Worm (Caenorhabditis elegans) whole organism, early embryonic: ENCODE measurements around the gene obr-1.
"Not testable (repeated sequence)": the region's sequence is repeated elsewhere in the genome, so short reads cannot be mapped to it uniquely, and the experiment has no call there.

Source experiments
- B0310.2 ChIP-seq: sonication (generic microtip); optimal IDR thresholded peaks from 2 replicates; lab custom pipeline; 2016; ENCODE audit warnings: mild to moderate bottlenecking, missing genetic modification characterization, missing compliant biosample characterization
- F13C5.2 ChIP-seq: sonication (generic microtip); optimal IDR thresholded peaks from 2 replicates; lab custom pipeline; 2017; ENCODE audit warnings: mild to moderate bottlenecking, missing genetic modification characterization, inconsistent platforms, missing compliant biosample characterization
- aly-1 ChIP-seq: sonication (generic microtip); optimal IDR thresholded peaks from 2 replicates; lab custom pipeline; 2016; ENCODE audit warnings: missing genetic modification characterization, missing compliant biosample characterization
- ama-1 ChIP-seq: fragments of 150-350 bp; optimal IDR thresholded peaks from 2 replicates; lab custom pipeline; 2014
- ceh-13 ChIP-seq: fragments of 200-800 bp; sonication (Bioruptor generic); optimal IDR thresholded peaks from 2 replicates; lab custom pipeline; 2018; ENCODE audit warnings: mild to moderate bottlenecking, missing genetic modification characterization, missing compliant biosample characterization
- ceh-36 ChIP-seq: sonication (generic microtip); optimal IDR thresholded peaks from 2 replicates; lab custom pipeline; 2016; ENCODE audit warnings: missing genetic modification characterization, inconsistent platforms, missing compliant biosample characterization
- ets-7 ChIP-seq: sonication (generic microtip); optimal IDR thresholded peaks from 2 replicates; lab custom pipeline; 2016; ENCODE audit warnings: missing genotype, missing genetic modification characterization, missing compliant biosample characterization
- flt-1 ChIP-seq: fragments of 200-800 bp; sonication (Bioruptor generic); IDR thresholded peaks from 2 replicates; pipeline ENCODE4 v1.3.6; 2022; ENCODE audit warnings: missing genetic modification characterization, missing compliant biosample characterization
- hmbx-1 ChIP-seq: sonication (generic microtip); optimal IDR thresholded peaks from 2 replicates; lab custom pipeline; 2016; ENCODE audit warnings: mild to moderate bottlenecking, missing genetic modification characterization, missing compliant biosample characterization
- hmg-4 ChIP-seq: fragments of 200-800 bp; sonication (Bioruptor generic); optimal IDR thresholded peaks from 2 replicates; lab custom pipeline; 2018; ENCODE audit warnings: mild to moderate bottlenecking, missing genetic modification characterization, missing compliant biosample characterization
- hnd-1 ChIP-seq: sonication (generic microtip); optimal IDR thresholded peaks from 2 replicates; lab custom pipeline; 2016; ENCODE audit warnings: missing genetic modification characterization, missing compliant biosample characterization
- pes-1 ChIP-seq: fragments of 200-800 bp; sonication (Bioruptor generic); IDR thresholded peaks from 2 replicates; pipeline ENCODE4 v1.3.6; 2022; ENCODE audit warnings: missing genetic modification reagents, missing genetic modification characterization, missing compliant biosample characterization
- scrt-1 ChIP-seq: fragments of 200-800 bp; sonication (Bioruptor generic); IDR thresholded peaks from 2 replicates; pipeline ENCODE4 v1.3.6; 2022; ENCODE audit warnings: missing genetic modification characterization, missing compliant biosample characterization
- sea-1 ChIP-seq: fragments of 200-800 bp; sonication (Bioruptor generic); conservative IDR thresholded peaks from 2 replicates; pipeline ENCODE4 v1.3.6; 2022; ENCODE audit warnings: missing genetic modification characterization, missing compliant biosample characterization
- tbx-11 ChIP-seq: fragments of 200-800 bp; sonication (Bioruptor generic); IDR thresholded peaks from 2 replicates; pipeline ENCODE4 v1.3.6; 2022; ENCODE audit warnings: missing genetic modification characterization, missing compliant biosample characterization
- tbx-37 ChIP-seq: fragments of 200-800 bp; sonication (Bioruptor generic); conservative IDR thresholded peaks from 2 replicates; pipeline ENCODE4 v1.3.6; 2022; ENCODE audit warnings: missing genetic modification reagents, missing genetic modification characterization, missing compliant biosample characterization
- tra-4 ChIP-seq: sonication (generic microtip); optimal IDR thresholded peaks from 2 replicates; lab custom pipeline; 2017; ENCODE audit warnings: missing genetic modification characterization, missing compliant biosample characterization

Gene obr-1

ce11 chrIII:11234742-11235141 lies 36.0 kb downstream of the obr-1 start, which contains the start of gene Y47D3A.34:
Gene Y47D3A.34, minus strand, starts transcription at chrIII:11234861.
- TF ChIP-seq B0310.2 (tag; lab: Kevin White, UChicago) (no peak), hnd-1 (tag; lab: Kevin White, UChicago) (no peak), ceh-36 (tag; lab: Kevin White, UChicago) (no peak), sea-1 (GFP tag; lab: Robert Waterston, UW) (no peak), ama-1 (lab: Kevin White, UChicago) (no peak), scrt-1 (GFP tag; lab: Robert Waterston, UW) (no peak), ceh-13 (GFP tag; lab: Kevin White, UChicago) (no peak), F13C5.2 (tag; lab: Kevin White, UChicago) (no peak), hmbx-1 (no peak), hmg-4 (no peak), aly-1 (no peak), ets-7 (tag; lab: Kevin White, UChicago) (no peak), flt-1 (GFP tag; lab: Robert Waterston, UW) (no peak), tbx-11 (no peak), tra-4 (tag; lab: Kevin White, UChicago) (no peak), tbx-37 (no peak), pes-1 (no peak)

DNA sequence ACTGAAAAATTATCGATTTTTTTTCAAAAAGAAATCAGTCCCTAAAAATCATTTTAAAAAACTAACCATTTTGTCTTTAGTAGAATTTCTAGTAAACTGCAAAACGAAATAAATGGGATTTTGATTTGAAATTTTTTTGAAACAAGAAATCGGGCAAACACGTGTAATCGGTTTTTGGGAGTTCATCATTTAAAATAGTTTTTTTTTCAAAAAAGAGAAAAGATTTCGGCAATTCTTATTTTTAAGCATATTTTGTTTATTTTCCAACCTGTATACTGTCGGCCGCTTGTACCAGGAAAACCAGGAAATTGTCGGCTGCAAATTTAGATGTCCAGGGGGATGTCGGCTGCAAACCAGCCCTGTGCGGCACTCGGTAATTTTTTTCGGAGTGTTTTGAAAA lies 38.7 kb downstream of the obr-1 start, which contains the start of gene elo-8:
Gene elo-8 (minus strand): TSS at position 101 of the 400 bp plus-strand sequence.
- TF ChIP-seq ama-1 (lab: Kevin White, UChicago): no peak
- TF ChIP-seq aly-1: no peak
- TF ChIP-seq pes-1: no peak
- no peak for TF ChIP-seq hmg-4
- no peak for TF ChIP-seq tbx-37
- no peak for TF ChIP-seq F13C5.2 (tag; lab: Kevin White, UChicago)
- no peak for TF ChIP-seq scrt-1 (GFP tag; lab: Robert Waterston, UW)
- no peak for TF ChIP-seq tbx-11
- TF ChIP-seq ceh-13 (GFP tag; lab: Kevin White, UChicago): no peak

DNA sequence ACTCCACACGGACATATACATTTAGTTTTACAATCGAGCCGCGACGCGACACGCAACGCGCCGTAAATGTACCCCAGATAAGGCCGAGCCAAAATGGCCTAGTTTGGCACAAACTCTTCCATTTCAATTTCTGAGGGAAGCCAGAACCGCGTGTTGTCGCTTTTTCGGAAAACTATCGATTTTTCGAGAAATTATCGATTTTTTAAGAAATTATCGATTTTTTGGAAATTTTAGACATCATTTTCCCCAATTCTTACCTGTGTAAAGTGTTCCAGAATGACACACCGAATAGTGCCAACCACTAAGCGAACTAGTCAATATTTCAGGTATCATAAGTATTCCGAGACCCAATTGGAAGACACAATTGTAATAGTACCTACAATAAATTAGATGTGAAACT lies 39.3 kb downstream of the obr-1 start:
- TF ChIP-seq ets-7 (tag; lab: Kevin White, UChicago): no peak

DNA sequence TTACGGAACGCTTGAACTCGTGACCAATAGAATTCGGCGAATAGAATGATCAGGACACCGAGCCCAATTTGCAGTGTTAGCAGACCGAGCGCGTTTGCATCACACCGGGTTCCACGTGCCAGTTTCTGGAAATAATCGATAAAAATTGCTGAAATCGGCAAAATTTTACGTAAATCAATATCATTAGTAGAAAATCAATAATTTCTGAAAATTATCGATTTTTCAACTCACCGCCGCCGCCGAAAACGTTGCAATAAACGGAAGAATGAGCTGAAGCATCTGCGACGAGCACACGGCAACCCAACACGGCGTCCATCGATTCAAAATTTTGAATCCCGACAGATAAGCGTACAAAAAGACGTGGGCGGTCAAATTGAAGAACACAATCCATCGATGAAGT lies 40.1 kb downstream of the obr-1 start:
- TF ChIP-seq tra-4 (tag; lab: Kevin White, UChicago) (no peak), ama-1 (lab: Kevin White, UChicago) (no peak), pes-1 (no peak), ceh-36 (tag; lab: Kevin White, UChicago) (no peak), hmbx-1 (no peak), hnd-1 (tag; lab: Kevin White, UChicago) (no peak), flt-1 (GFP tag; lab: Robert Waterston, UW) (no peak), B0310.2 (tag; lab: Kevin White, UChicago) (no peak), hmg-4 (no peak), aly-1 (no peak), ets-7 (tag; lab: Kevin White, UChicago) (no peak), scrt-1 (GFP tag; lab: Robert Waterston, UW) (no peak), F13C5.2 (tag; lab: Kevin White, UChicago) (no peak), ceh-13 (GFP tag; lab: Kevin White, UChicago) (no peak), sea-1 (GFP tag; lab: Robert Waterston, UW) (no peak), tbx-37 (no peak), tbx-11 (no peak)

ce11 chrIII:11227025-11227424 lies 43.7 kb downstream of the obr-1 start, which contains the start of gene tbx-37:
Gene tbx-37, minus strand, starts transcription at chrIII:11227125.
- no peak for TF ChIP-seq scrt-1 (GFP tag; lab: Robert Waterston, UW)
- TF ChIP-seq ceh-13 (GFP tag; lab: Kevin White, UChicago): no peak
- no peak for TF ChIP-seq hmg-4
- TF ChIP-seq tra-4 (tag; lab: Kevin White, UChicago): no peak
- no peak for TF ChIP-seq hnd-1 (tag; lab: Kevin White, UChicago)
- no peak for TF ChIP-seq sea-1 (GFP tag; lab: Robert Waterston, UW)
- no peak for TF ChIP-seq ets-7 (tag; lab: Kevin White, UChicago)
- TF ChIP-seq pes-1: no peak
- TF ChIP-seq tbx-37: no peak
- TF ChIP-seq aly-1: no peak
- TF ChIP-seq ama-1 (lab: Kevin White, UChicago): no peak
- no peak for TF ChIP-seq B0310.2 (tag; lab: Kevin White, UChicago)

DNA sequence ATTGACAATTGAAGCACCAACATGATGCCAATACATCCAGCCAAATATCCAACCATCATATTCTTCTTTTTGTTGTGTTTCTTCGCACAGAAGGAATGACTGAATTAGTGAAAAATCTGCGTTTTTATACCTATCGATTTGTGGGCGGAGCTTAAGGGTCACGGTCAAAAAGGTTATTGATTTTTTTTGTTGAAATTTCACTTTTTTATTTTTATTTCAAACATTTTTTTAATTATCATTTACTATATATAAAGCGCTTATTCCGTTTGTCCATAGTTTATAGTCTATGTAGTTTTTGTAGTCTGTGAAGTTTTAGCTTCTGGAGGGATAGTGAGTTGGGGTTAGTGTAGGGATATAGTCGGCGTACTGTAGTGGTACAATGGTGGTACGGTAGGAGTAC lies 46.7 kb downstream of the obr-1 start, which contains the start of gene Y47D3A.13:
Gene Y47D3A.13 (minus strand): TSS at position 101 of the 400 bp plus-strand sequence.
- not testable (repeated sequence) for TF ChIP-seq flt-1 (GFP tag; lab: Robert Waterston, UW); hmg-4; tra-4 (tag; lab: Kevin White, UChicago)

ce11 chrIII:11221583-11222191 lies 49.0 kb downstream of the obr-1 start:
- TF ChIP-seq tbx-37: no peak
- TF ChIP-seq ets-7 (tag; lab: Kevin White, UChicago): no peak
- TF ChIP-seq hnd-1 (tag; lab: Kevin White, UChicago): no peak
- no peak for TF ChIP-seq sea-1 (GFP tag; lab: Robert Waterston, UW)
- TF ChIP-seq F13C5.2 (tag; lab: Kevin White, UChicago): no peak
- TF ChIP-seq tbx-11: no peak
- TF ChIP-seq ceh-13 (GFP tag; lab: Kevin White, UChicago): no peak

DNA sequence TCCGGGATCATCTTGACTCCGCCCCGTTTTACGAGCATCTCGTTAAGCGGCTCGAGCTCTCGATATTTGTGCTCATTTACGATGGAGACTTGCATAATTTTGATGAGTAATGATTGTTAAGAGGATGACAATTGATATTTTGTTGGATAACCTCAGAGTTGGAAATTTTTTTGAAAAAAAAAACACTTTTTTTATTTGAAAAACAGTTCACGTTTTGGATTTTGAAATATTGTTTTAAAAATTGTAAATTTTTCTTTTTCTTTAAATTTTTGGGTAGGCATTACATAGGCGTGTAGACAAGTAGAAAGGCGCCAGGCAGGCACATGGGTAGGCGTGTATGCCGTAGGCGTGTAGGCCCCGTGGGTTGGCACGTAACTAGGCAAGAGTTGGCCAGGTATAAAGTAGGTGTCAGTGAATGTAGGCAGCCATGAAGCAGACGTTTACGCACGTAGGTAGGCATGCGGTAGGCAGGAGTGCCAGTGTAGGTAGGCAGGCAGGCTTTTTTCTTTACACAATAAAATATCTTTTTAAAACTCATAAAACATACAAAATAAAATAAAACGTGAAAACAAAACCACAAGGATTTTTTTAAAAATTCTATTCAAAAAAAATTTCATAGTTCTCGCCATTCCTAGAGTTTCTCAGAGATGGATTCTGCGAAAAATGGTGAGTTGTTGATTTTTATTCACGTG lies 52.4 kb downstream of the obr-1 start, which contains the start of the genes tbx-34 and wht-8:
Gene tbx-34 (minus strand): TSS at position 101 of the 692 bp plus-strand sequence.
Gene wht-8 (plus strand): TSS at position 642 of the 692 bp plus-strand sequence.
- TF ChIP-seq ceh-13 (GFP tag; lab: Kevin White, UChicago): no peak
- no peak for TF ChIP-seq ceh-36 (tag; lab: Kevin White, UChicago)
